Fruit fly (Drosophila melanogaster) whole organism, embryonic: Measurements from ENCODE around the gene Pxd.

ENCODE experiments used
- Asciz ChIP-seq: fragments of 200-800 bp; sonication (Bioruptor generic); optimal IDR thresholded peaks from 2 replicates; lab custom pipeline; 2017; ENCODE audit warnings: missing biosample characterization, mild to moderate bottlenecking, missing genetic modification characterization, missing genetic modification reagents
- CG10209 ChIP-seq: fragments of 200-800 bp; sonication (Bioruptor generic); optimal IDR thresholded peaks from 3 replicates; lab custom pipeline; 2017; ENCODE audit warnings: missing biosample characterization, mild to moderate bottlenecking, missing genetic modification characterization, missing genetic modification reagents
- CG10654 ChIP-seq: fragments of 200-800 bp; sonication (Bioruptor generic); optimal IDR thresholded peaks from 2 replicates; lab custom pipeline; 2016; ENCODE audit warnings: missing biosample characterization, missing genetic modification characterization
- CG11695 ChIP-seq: fragments of 200-800 bp; sonication (Bioruptor generic); IDR thresholded peaks from 3 replicates; pipeline ENCODE4 v1.3.6; 2022; ENCODE audit warnings: missing biosample characterization, missing genetic modification characterization
- CG11723 ChIP-seq: fragments of 200-800 bp; sonication (Bioruptor generic); optimal IDR thresholded peaks from 2 replicates; lab custom pipeline; 2017; ENCODE audit warnings: missing biosample characterization, mild to moderate bottlenecking, missing genetic modification characterization
- CG12299 ChIP-seq: fragments of 200-800 bp; sonication (Bioruptor generic); optimal IDR thresholded peaks from 2 replicates; lab custom pipeline; 2018; ENCODE audit warnings: missing biosample characterization, mild to moderate bottlenecking, missing genetic modification characterization
- CG15011 ChIP-seq: fragments of 200-800 bp; sonication (Bioruptor generic); optimal IDR thresholded peaks from 3 replicates; lab custom pipeline; 2018; ENCODE audit warnings: missing biosample characterization, mild to moderate bottlenecking, missing genetic modification characterization
- CG15479 ChIP-seq: fragments of 200-800 bp; sonication (Bioruptor generic); optimal IDR thresholded peaks from 3 replicates; lab custom pipeline; 2019; ENCODE audit warnings: missing biosample characterization, mild to moderate bottlenecking, missing genetic modification characterization, moderate library complexity
- CG17186 ChIP-seq: fragments of 200-800 bp; sonication (Bioruptor generic); optimal IDR thresholded peaks from 3 replicates; lab custom pipeline; 2017; ENCODE audit warnings: missing biosample characterization, missing genetic modification reagents, missing genetic modification characterization
- CG17328 ChIP-seq: fragments of 200-800 bp; sonication (Bioruptor generic); IDR thresholded peaks from 2 replicates; pipeline ENCODE4 v1.3.6; 2022; ENCODE audit warnings: missing biosample characterization, missing genetic modification characterization
- CG17385 ChIP-seq: fragments of 200-800 bp; sonication (Bioruptor generic); optimal IDR thresholded peaks from 3 replicates; lab custom pipeline; 2018; ENCODE audit warnings: missing biosample characterization, mild to moderate bottlenecking, missing genetic modification characterization
- CG2116 ChIP-seq: fragments of 200-800 bp; sonication (Bioruptor generic); optimal IDR thresholded peaks from 3 replicates; lab custom pipeline; 2018; ENCODE audit warnings: missing biosample characterization, mild to moderate bottlenecking, missing genetic modification characterization
- CG2199 ChIP-seq: fragments of 200-800 bp; sonication (Bioruptor generic); IDR thresholded peaks from 3 replicates; pipeline ENCODE4 v1.3.6; 2022; ENCODE audit warnings: missing biosample characterization, missing genetic modification characterization
- CG3065 ChIP-seq: fragments of 200-800 bp; sonication (Bioruptor generic); optimal IDR thresholded peaks from 2 replicates; lab custom pipeline; 2016; ENCODE audit warnings: missing biosample characterization, missing genetic modification characterization
- CG33213 ChIP-seq: fragments of 200-800 bp; sonication (Bioruptor generic); optimal IDR thresholded peaks from 3 replicates; lab custom pipeline; 2016; ENCODE audit warnings: missing biosample characterization, missing genetic modification characterization
- CG4282 ChIP-seq: fragments of 200-800 bp; sonication (Bioruptor generic); optimal IDR thresholded peaks from 2 replicates; lab custom pipeline; 2016; ENCODE audit warnings: missing biosample characterization, missing genetic modification characterization
- CG6854 ChIP-seq: fragments of 200-800 bp; sonication (Bioruptor generic); optimal IDR thresholded peaks from 3 replicates; lab custom pipeline; 2017; ENCODE audit warnings: missing biosample characterization, mild to moderate bottlenecking, missing genetic modification characterization
- CG8944 ChIP-seq: fragments of 200-800 bp; sonication (Bioruptor generic); optimal IDR thresholded peaks from 3 replicates; lab custom pipeline; 2016; ENCODE audit warnings: missing biosample characterization, missing genetic modification characterization
- Chrac-16 ChIP-seq: fragments of 200-800 bp; sonication (Bioruptor generic); optimal IDR thresholded peaks from 3 replicates; lab custom pipeline; 2016; ENCODE audit warnings: missing biosample characterization, missing genetic modification characterization
- CkIIα-i1 ChIP-seq: fragments of 200-800 bp; sonication (Bioruptor generic); IDR thresholded peaks from 2 replicates; pipeline ENCODE4 v1.3.6; 2022; ENCODE audit warnings: missing biosample characterization, missing genetic modification characterization
- D19B ChIP-seq: fragments of 200-800 bp; sonication (Bioruptor generic); optimal IDR thresholded peaks from 2 replicates; lab custom pipeline; 2017; ENCODE audit warnings: missing biosample characterization, mild to moderate bottlenecking, missing genetic modification characterization
- E2f2 ChIP-seq: fragments of 200-800 bp; sonication (Bioruptor generic); IDR thresholded peaks from 2 replicates; pipeline ENCODE4 v1.3.6; 2022; ENCODE audit warnings: missing biosample characterization, missing genetic modification characterization
- Gug ChIP-seq: fragments of 200-800 bp; sonication (Bioruptor generic); IDR thresholded peaks from 4 replicates; pipeline ENCODE4 v1.3.6; 2022; ENCODE audit warnings: missing biosample characterization, missing genetic modification characterization
- H15 ChIP-seq: fragments of 200-800 bp; sonication (Bioruptor generic); IDR thresholded peaks from 3 replicates; pipeline ENCODE4 v1.3.6; 2022; ENCODE audit warnings: missing biosample characterization, missing genetic modification characterization
- Hey ChIP-seq: fragments of 200-800 bp; sonication (Bioruptor generic); optimal IDR thresholded peaks from 3 replicates; lab custom pipeline; 2018; ENCODE audit warnings: missing biosample characterization, mild to moderate bottlenecking, missing genetic modification characterization
- HmgZ ChIP-seq: fragments of 200-800 bp; sonication (Bioruptor generic); optimal IDR thresholded peaks from 2 replicates; lab custom pipeline; 2018; ENCODE audit warnings: missing biosample characterization, mild to moderate bottlenecking, missing genetic modification characterization
- Hmr ChIP-seq: fragments of 200-800 bp; sonication (Bioruptor generic); optimal IDR thresholded peaks from 3 replicates; lab custom pipeline; 2017; ENCODE audit warnings: mild to moderate bottlenecking, missing biosample characterization, missing genetic modification reagents, missing genetic modification characterization
- Hsf ChIP-seq: fragments of 200-800 bp; sonication (Bioruptor generic); optimal IDR thresholded peaks from 3 replicates; lab custom pipeline; 2016; ENCODE audit warnings: missing biosample characterization, missing genetic modification characterization
- Lpt ChIP-seq: fragments of >200 bp; optimal IDR thresholded peaks from 2 replicates; lab custom pipeline; 2018; ENCODE audit warnings: missing biosample characterization, missing genetic modification characterization
- Pdp1 ChIP-seq, 2 experiments: fragments of 200-800 bp; sonication (Bioruptor generic); optimal IDR thresholded peaks; 3 replicates each; lab custom pipeline; 2016; ENCODE audit warnings: missing biosample characterization in 2 of 2, missing genetic modification characterization in 2 of 2, mild to moderate bottlenecking in 1 of 2, moderate library complexity in 1 of 2
- Rx ChIP-seq: fragments of 200-800 bp; sonication (Bioruptor generic); IDR thresholded peaks from 2 replicates; pipeline ENCODE4 v1.3.6; 2022; ENCODE audit warnings: missing biosample characterization, missing genetic modification characterization
- btn ChIP-seq: fragments of 200-800 bp; sonication (Bioruptor generic); optimal IDR thresholded peaks from 2 replicates; lab custom pipeline; 2016; ENCODE audit warnings: missing biosample characterization, missing genetic modification characterization
- da ChIP-seq: fragments of 200-800 bp; sonication (Bioruptor generic); optimal IDR thresholded peaks from 2 replicates; lab custom pipeline; 2016; ENCODE audit warnings: missing biosample characterization, missing genetic modification characterization
- dysf ChIP-seq: fragments of 200-800 bp; sonication (Bioruptor generic); IDR thresholded peaks from 3 replicates; pipeline ENCODE4 v1.3.6; 2022; ENCODE audit warnings: missing biosample characterization, missing genetic modification characterization
- ems ChIP-seq: fragments of 200-800 bp; sonication (Bioruptor generic); optimal IDR thresholded peaks from 3 replicates; lab custom pipeline; 2016; ENCODE audit warnings: missing biosample characterization, missing genetic modification characterization
- fd64A ChIP-seq: fragments of 200-800 bp; sonication (Bioruptor generic); optimal IDR thresholded peaks from 3 replicates; lab custom pipeline; 2018; ENCODE audit warnings: missing biosample characterization, mild to moderate bottlenecking, missing genetic modification characterization
- gce ChIP-seq: fragments of 200-800 bp; sonication (Bioruptor generic); IDR thresholded peaks from 3 replicates; pipeline ENCODE4 v1.3.6; 2022; ENCODE audit warnings: missing biosample characterization, missing genetic modification characterization
- jigr1 ChIP-seq: fragments of 200-800 bp; sonication (Bioruptor generic); IDR thresholded peaks from 3 replicates; pipeline ENCODE4 v1.3.6; 2022; ENCODE audit warnings: missing biosample characterization, missing genetic modification characterization
- kah ChIP-seq: fragments of 200-800 bp; sonication (Bioruptor generic); optimal IDR thresholded peaks from 2 replicates; lab custom pipeline; 2018; ENCODE audit warnings: missing biosample characterization, mild to moderate bottlenecking, missing genetic modification characterization
- lbe ChIP-seq: fragments of 200-800 bp; sonication (Bioruptor generic); optimal IDR thresholded peaks from 2 replicates; lab custom pipeline; 2016; ENCODE audit warnings: missing biosample characterization, mild to moderate bottlenecking, missing genetic modification characterization
- lola ChIP-seq, 3 experiments: fragments of >200 bp in 2 of 3; fragments of 200-800 bp in 1 of 3; sonication (Bioruptor generic) in 1 of 3; optimal IDR thresholded peaks; 2 replicates each; lab custom pipeline; 2017 to 2019; ENCODE audit warnings: missing biosample characterization in 3 of 3, missing genetic modification characterization in 3 of 3, mild to moderate bottlenecking in 1 of 3, moderate library complexity in 1 of 3
- odd ChIP-seq: fragments of 200-800 bp; sonication (Bioruptor generic); optimal IDR thresholded peaks from 2 replicates; lab custom pipeline; 2017; ENCODE audit warnings: missing biosample characterization, mild to moderate bottlenecking, missing genetic modification characterization
- peb ChIP-seq: fragments of 200-800 bp; sonication (Bioruptor generic); IDR thresholded peaks from 2 replicates; pipeline ENCODE4 v1.3.6; 2022; ENCODE audit warnings: missing biosample characterization, missing genetic modification characterization
- phol ChIP-seq: fragments of 200-800 bp; sonication (Bioruptor generic); optimal IDR thresholded peaks from 3 replicates; lab custom pipeline; 2018; ENCODE audit warnings: missing biosample characterization, mild to moderate bottlenecking, missing genetic modification characterization, moderate library complexity
- ro ChIP-seq: fragments of 200-800 bp; sonication (Bioruptor generic); IDR thresholded peaks from 2 replicates; pipeline ENCODE4 v1.3.6; 2022; ENCODE audit warnings: missing biosample characterization, missing genetic modification characterization
- slou ChIP-seq: fragments of 200-800 bp; sonication (Bioruptor generic); optimal IDR thresholded peaks from 3 replicates; lab custom pipeline; 2016; ENCODE audit warnings: missing biosample characterization, missing genetic modification characterization
- sob ChIP-seq: fragments of 200-800 bp; sonication (Bioruptor generic); IDR thresholded peaks from 2 replicates; pipeline ENCODE4 v1.3.6; 2022; ENCODE audit warnings: missing biosample characterization, missing genetic modification characterization
- tgo ChIP-seq: fragments of 200-800 bp; sonication (Bioruptor generic); IDR thresholded peaks from 3 replicates; pipeline ENCODE4 v1.3.6; 2022; ENCODE audit warnings: missing biosample characterization, missing genetic modification characterization
- tna ChIP-seq: fragments of 200-800 bp; sonication (Bioruptor generic); IDR thresholded peaks from 2 replicates; pipeline ENCODE4 v1.3.6; 2022; ENCODE audit warnings: missing biosample characterization, missing genetic modification characterization; ENCODE audit not compliant: partially characterized antibody
- trem ChIP-seq: fragments of 200-800 bp; optimal IDR thresholded peaks from 3 replicates; lab custom pipeline; 2019; ENCODE audit warnings: missing biosample characterization, mild to moderate bottlenecking, missing genetic modification characterization, moderate library complexity
- unpg ChIP-seq: fragments of 200-800 bp; sonication (Bioruptor generic); optimal IDR thresholded peaks from 3 replicates; lab custom pipeline; 2018; ENCODE audit warnings: missing biosample characterization, mild to moderate bottlenecking, missing genetic modification characterization, moderate library complexity
- wor ChIP-seq: fragments of 200-800 bp; sonication (Bioruptor generic); IDR thresholded peaks from 2 replicates; pipeline ENCODE4 v1.3.6; 2022; ENCODE audit warnings: missing biosample characterization, missing genetic modification characterization
- zfh1 ChIP-seq: fragments of 200-800 bp; sonication (Bioruptor generic); IDR thresholded peaks from 3 replicates; pipeline ENCODE4 v1.3.6; 2022; ENCODE audit warnings: missing biosample characterization, missing genetic modification characterization

Pxd gene

dm6 chr3R:17056905-17057251 lies 42.5 kb downstream of the Pxd start (continued):
- TF ChIP-seq E2f2 (GFP tag; lab: Robert Waterston, UW) (no peak), ems (GFP tag; lab: Kevin White, UChicago) (no peak), lola (GFP tag; optimal IDR thresholded peaks at IDR 0.05; lab: Kevin White, UChicago) (peak in 1 of 3 experiments; percentile 16), Hsf (GFP tag; lab: Kevin White, UChicago) (peak; percentile 3), da (GFP tag; lab: Kevin White, UChicago) (no peak), CG11695 (GFP tag; lab: Robert Waterston, UW) (no peak), kah (GFP tag; lab: Kevin White, UChicago) (no peak), odd (GFP tag; lab: Kevin White, UChicago) (no peak), CG33213 (GFP tag; lab: Kevin White, UChicago) (no peak), jigr1 (GFP tag; lab: Robert Waterston, UW) (no peak), CG2199 (no peak), Chrac-16 (no peak), CG17328 (no peak), CG11723 (GFP tag; lab: Kevin White, UChicago) (no peak), fd64A (no peak), CkIIα-i1 (GFP tag; lab: Robert Waterston, UW) (no peak), sob (GFP tag; lab: Robert Waterston, UW) (no peak), ro (no peak), CG4282 (GFP tag; lab: Kevin White, UChicago) (no peak), zfh1 (GFP tag; lab: Robert Waterston, UW) (no peak), Hmr (GFP tag; lab: Kevin White, UChicago) (no peak), HmgZ (no peak), tgo (GFP tag; lab: Robert Waterston, UW) (no peak), Lpt (GFP tag; lab: Kevin White, UChicago) (no peak), CG12299 (tag; lab: Kevin White, UChicago) (no peak), gce (no peak), CG10654 (GFP tag; lab: Kevin White, UChicago) (no peak), trem (tag; lab: Kevin White, UChicago) (peak; percentile 27), CG15479 (GFP tag; lab: Kevin White, UChicago) (no peak), peb (no peak), Hey (tag; lab: Kevin White, UChicago) (no peak), slou (GFP tag; lab: Kevin White, UChicago) (no peak), CG3065 (GFP tag; lab: Kevin White, UChicago) (no peak), CG6854 (no peak), CG15011 (GFP tag; lab: Kevin White, UChicago) (no peak), H15 (GFP tag; lab: Robert Waterston, UW) (no peak), dysf (no peak), CG10209 (GFP tag; lab: Kevin White, UChicago) (no peak), Asciz (GFP tag; lab: Kevin White, UChicago) (no peak), btn (GFP tag; lab: Kevin White, UChicago) (no peak), CG8944 (GFP tag; lab: Kevin White, UChicago) (no peak), phol (peak; percentile 42), tna (no peak), unpg (GFP tag; lab: Kevin White, UChicago) (peak; percentile 15), Gug (GFP tag; lab: Robert Waterston, UW) (0 out of 4 replicates have a peak, but pooled peaks have one; percentile 28), Pdp1 (GFP tag; optimal IDR thresholded peaks at IDR 0.05; lab: Kevin White, UChicago) (peak in 1 of 2 experiments; percentile 21), CG2116 (GFP tag; lab: Kevin White, UChicago) (no peak), Rx (GFP tag; lab: Robert Waterston, UW) (no peak), D19B (GFP tag; lab: Kevin White, UChicago) (no peak), CG17385 (GFP tag; lab: Kevin White, UChicago) (no peak), CG17186 (GFP tag; lab: Kevin White, UChicago) (peak; percentile 3), wor (no peak), lbe (GFP tag; lab: Kevin White, UChicago) (no peak)
